Fruit fly (Drosophila melanogaster) whole organism, embryonic: ENCODE results near the gene CG42852.
A peak's percentile ranks its signal among the peaks of the same experiment; 100 is the strongest.

Experiments
- CG10267 ChIP-seq: fragments of 200-800 bp; sonication (Bioruptor generic); optimal IDR thresholded peaks from 2 replicates; lab custom pipeline; 2018; ENCODE audit warnings: missing biosample characterization, mild to moderate bottlenecking, missing genetic modification characterization, moderate library complexity
- CG1647 ChIP-seq: fragments of 200-800 bp; sonication (Bioruptor generic); optimal IDR thresholded peaks from 3 replicates; lab custom pipeline; 2016; ENCODE audit warnings: missing biosample characterization, missing genetic modification characterization
- CG17359 ChIP-seq: fragments of 200-800 bp; sonication (Bioruptor generic); optimal IDR thresholded peaks from 3 replicates; lab custom pipeline; 2018; ENCODE audit warnings: missing biosample characterization, mild to moderate bottlenecking, missing genetic modification characterization, moderate library complexity
- CG17568 ChIP-seq: fragments of 200-800 bp; sonication (Bioruptor generic); optimal IDR thresholded peaks from 2 replicates; lab custom pipeline; 2018; ENCODE audit warnings: missing biosample characterization, mild to moderate bottlenecking, missing genetic modification characterization, moderate library complexity
- CG18599 ChIP-seq: fragments of 200-800 bp; sonication (Bioruptor generic); optimal IDR thresholded peaks from 3 replicates; lab custom pipeline; 2017; ENCODE audit warnings: missing biosample characterization, missing genetic modification characterization, mild to moderate bottlenecking, moderate library complexity, missing genetic modification reagents
- CG2116 ChIP-seq: fragments of 200-800 bp; sonication (Bioruptor generic); optimal IDR thresholded peaks from 3 replicates; lab custom pipeline; 2018; ENCODE audit warnings: missing biosample characterization, mild to moderate bottlenecking, missing genetic modification characterization
- CG2120 ChIP-seq: fragments of 200-800 bp; sonication (Bioruptor generic); optimal IDR thresholded peaks from 3 replicates; lab custom pipeline; 2016; ENCODE audit warnings: missing biosample characterization, missing genetic modification characterization
- CG3847 ChIP-seq: fragments of 200-800 bp; sonication (Bioruptor generic); IDR thresholded peaks from 2 replicates; pipeline ENCODE4 v1.3.6; 2022; ENCODE audit warnings: missing biosample characterization, missing genetic modification characterization
- CG42726 ChIP-seq: fragments of 200-800 bp; sonication (Bioruptor generic); IDR thresholded peaks from 2 replicates; pipeline ENCODE4 v1.3.6; 2022; ENCODE audit warnings: missing biosample characterization, missing genetic modification characterization; ENCODE audit not compliant: partially characterized antibody
- CG5180 ChIP-seq: fragments of 200-800 bp; sonication (Bioruptor generic); optimal IDR thresholded peaks from 3 replicates; lab custom pipeline; 2017; ENCODE audit warnings: missing biosample characterization, missing genetic modification characterization, mild to moderate bottlenecking, moderate library complexity, missing genetic modification reagents
- CG7745 ChIP-seq: fragments of 200-800 bp; sonication (Bioruptor generic); optimal IDR thresholded peaks from 2 replicates; lab custom pipeline; 2018; ENCODE audit warnings: missing biosample characterization, mild to moderate bottlenecking, missing genetic modification characterization, moderate library complexity
- CG7928 ChIP-seq: fragments of 200-800 bp; sonication (Bioruptor generic); optimal IDR thresholded peaks from 2 replicates; lab custom pipeline; 2017; ENCODE audit warnings: missing biosample characterization, mild to moderate bottlenecking, missing genetic modification characterization
- CG7963 ChIP-seq: fragments of 200-800 bp; sonication (Bioruptor generic); IDR thresholded peaks from 3 replicates; pipeline ENCODE4 v1.3.6; 2022; ENCODE audit warnings: missing biosample characterization, missing genetic modification characterization; ENCODE audit not compliant: partially characterized antibody
- CG8281 ChIP-seq: fragments of 200-800 bp; sonication (Bioruptor generic); optimal IDR thresholded peaks from 2 replicates; lab custom pipeline; 2018; ENCODE audit warnings: missing biosample characterization, mild to moderate bottlenecking, missing genetic modification characterization, moderate library complexity
- CG8290 ChIP-seq, 3 experiments: fragments of 200-800 bp; sonication (Bioruptor generic); optimal IDR thresholded peaks; 2 replicates each; lab custom pipeline; 2016 to 2019; ENCODE audit warnings: missing biosample characterization in 3 of 3, missing genetic modification characterization in 3 of 3, mild to moderate bottlenecking in 2 of 3, moderate library complexity in 1 of 3
- Deaf1 ChIP-seq: fragments of 200-800 bp; optimal IDR thresholded peaks from 3 replicates; lab custom pipeline; 2019; ENCODE audit warnings: missing biosample characterization, mild to moderate bottlenecking, missing genetic modification characterization, moderate library complexity
- Dfd ChIP-seq, 2 experiments: fragments of >200 bp; optimal IDR thresholded peaks; 2 replicates each; lab custom pipeline; 2017; ENCODE audit warnings: missing biosample characterization in 2 of 2, missing genetic modification characterization in 2 of 2
- Dll ChIP-seq: fragments of 200-800 bp; sonication (Bioruptor generic); IDR thresholded peaks from 4 replicates; pipeline ENCODE4 v1.3.6; 2022; ENCODE audit warnings: missing biosample characterization, missing genetic modification characterization; ENCODE audit not compliant: partially characterized antibody
- Doc3 ChIP-seq: fragments of 200-800 bp; sonication (Bioruptor generic); IDR thresholded peaks from 3 replicates; pipeline ENCODE4 v1.3.6; 2022; ENCODE audit warnings: missing biosample characterization, missing genetic modification characterization; ENCODE audit not compliant: partially characterized antibody
- Drgx ChIP-seq: fragments of 200-800 bp; sonication (Bioruptor generic); IDR thresholded peaks from 2 replicates; pipeline ENCODE4 v1.3.6; 2022; ENCODE audit warnings: missing biosample characterization, missing genetic modification characterization
- E2f1 ChIP-seq: fragments of 200-800 bp; sonication (Bioruptor generic); IDR thresholded peaks from 2 replicates; pipeline ENCODE4 v1.3.6; 2022; ENCODE audit warnings: missing biosample characterization, missing genetic modification characterization
- HLH4C ChIP-seq: fragments of 200-800 bp; sonication (Bioruptor generic); IDR thresholded peaks from 3 replicates; pipeline ENCODE4 v1.3.6; 2022; ENCODE audit warnings: missing biosample characterization, missing genetic modification characterization; ENCODE audit not compliant: partially characterized antibody
- Med ChIP-seq: fragments of 200-800 bp; sonication (Bioruptor generic); peaks from one replicate; lab custom pipeline; 2016; ENCODE audit warnings: missing biosample characterization, missing genetic modification characterization, mild to moderate bottlenecking, inconsistent platforms, moderate library complexity
- NfI ChIP-seq: fragments of 200-800 bp; sonication (Bioruptor generic); optimal IDR thresholded peaks from 3 replicates; lab custom pipeline; 2018; ENCODE audit warnings: missing biosample characterization, mild to moderate bottlenecking, missing genetic modification characterization, moderate library complexity
- Stat92E ChIP-seq, 3 experiments: fragments of >200 bp in 2 of 3; fragments of 200-800 bp in 1 of 3; sonication (Bioruptor generic) in 1 of 3; optimal IDR thresholded peaks; 2 replicates each; lab custom pipeline; 2017 to 2019; ENCODE audit warnings: missing biosample characterization in 3 of 3, missing genetic modification characterization in 3 of 3, mild to moderate bottlenecking in 1 of 3, moderate library complexity in 1 of 3
- amos ChIP-seq: fragments of 200-800 bp; sonication (Bioruptor generic); IDR thresholded peaks from 2 replicates; pipeline ENCODE4 v1.3.6; 2022; ENCODE audit warnings: missing biosample characterization, missing genetic modification characterization; ENCODE audit not compliant: partially characterized antibody
- bcd ChIP-seq: fragments of 200-800 bp; sonication (Bioruptor generic); optimal IDR thresholded peaks from 2 replicates; lab custom pipeline; 2017; ENCODE audit warnings: missing biosample characterization, mild to moderate bottlenecking, missing genetic modification characterization
- chif ChIP-seq, 2 experiments: fragments of 200-800 bp; sonication (Bioruptor generic); optimal IDR thresholded peaks; 3 replicates each; lab custom pipeline; 2016; ENCODE audit warnings: missing biosample characterization in 2 of 2, missing genetic modification characterization in 2 of 2
- corto ChIP-seq: fragments of 200-800 bp; sonication (Bioruptor generic); optimal IDR thresholded peaks from 2 replicates; lab custom pipeline; 2016; ENCODE audit warnings: missing biosample characterization, mild to moderate bottlenecking, missing genetic modification characterization, moderate library complexity
- crol ChIP-seq: fragments of 200-800 bp; sonication (Bioruptor generic); IDR thresholded peaks from 2 replicates; pipeline ENCODE4 v1.3.6; 2022; ENCODE audit warnings: missing biosample characterization, missing genetic modification characterization
- dm ChIP-seq: fragments of 200-800 bp; sonication (Bioruptor generic); optimal IDR thresholded peaks from 3 replicates; lab custom pipeline; 2016; ENCODE audit warnings: missing biosample characterization, missing genetic modification characterization
- ftz-f1 ChIP-seq: fragments of 200-800 bp; sonication (Bioruptor generic); optimal IDR thresholded peaks from 2 replicates; lab custom pipeline; 2016; ENCODE audit warnings: missing biosample characterization, missing genetic modification characterization
- hkb ChIP-seq, 2 experiments: fragments of 200-800 bp in 1 of 2; fragments of >200 bp in 1 of 2; sonication (Bioruptor generic) in 1 of 2; IDR thresholded peaks in 1 of 2; optimal IDR thresholded peaks in 1 of 2; 2 replicates each; pipeline versions ENCODE4 v1.3.6 to Lab custom; 2017 to 2022; ENCODE audit warnings: missing biosample characterization in 1 of 2, missing genetic modification characterization in 1 of 2
- ind ChIP-seq: fragments of 200-800 bp; sonication (Bioruptor generic); optimal IDR thresholded peaks from 3 replicates; lab custom pipeline; 2016; ENCODE audit warnings: missing biosample characterization, missing genetic modification characterization
- lbe ChIP-seq: fragments of 200-800 bp; sonication (Bioruptor generic); optimal IDR thresholded peaks from 2 replicates; lab custom pipeline; 2016; ENCODE audit warnings: missing biosample characterization, mild to moderate bottlenecking, missing genetic modification characterization
- nerfin-1 ChIP-seq: fragments of 200-800 bp; sonication (Bioruptor generic); optimal IDR thresholded peaks from 3 replicates; lab custom pipeline; 2019; ENCODE audit warnings: missing biosample characterization, mild to moderate bottlenecking, missing genetic modification characterization, moderate library complexity
- nom ChIP-seq: fragments of 200-800 bp; sonication (Bioruptor generic); optimal IDR thresholded peaks from 2 replicates; lab custom pipeline; 2017; ENCODE audit warnings: missing biosample characterization, missing genetic modification characterization, mild to moderate bottlenecking, moderate library complexity, missing genetic modification reagents
- prd ChIP-seq, 3 experiments: fragments of >200 bp in 2 of 3; fragments of 200-800 bp in 1 of 3; sonication (Bioruptor generic) in 1 of 3; optimal IDR thresholded peaks in 2 of 3; IDR thresholded peaks in 1 of 3; 2 replicates in 2 of 3; 3 replicates in 1 of 3; pipeline versions ENCODE4 v1.3.6 to Lab custom; 2017 to 2022; ENCODE audit warnings: missing biosample characterization in 1 of 3, missing genetic modification characterization in 1 of 3
- row ChIP-seq: fragments of 200-800 bp; sonication (Bioruptor generic); IDR thresholded peaks from 3 replicates; pipeline ENCODE4 v1.3.6; 2022; ENCODE audit warnings: missing biosample characterization, missing genetic modification characterization
- sens ChIP-seq: fragments of 200-800 bp; sonication (Bioruptor generic); peaks from one replicate; lab custom pipeline; 2016; ENCODE audit warnings: missing biosample characterization, missing genetic modification characterization
- slbo ChIP-seq: fragments of 200-800 bp; sonication (Bioruptor generic); IDR thresholded peaks from 2 replicates; pipeline ENCODE4 v1.3.6; 2022; ENCODE audit warnings: missing biosample characterization, missing genetic modification characterization
- tap ChIP-seq: fragments of 200-800 bp; optimal IDR thresholded peaks from 3 replicates; lab custom pipeline; 2019; ENCODE audit warnings: missing biosample characterization, mild to moderate bottlenecking, missing genetic modification characterization, moderate library complexity
- twi ChIP-seq: fragments of 200-800 bp; optimal IDR thresholded peaks from 2 replicates; lab custom pipeline; 2019; ENCODE audit warnings: missing biosample characterization, mild to moderate bottlenecking, missing genetic modification characterization, moderate library complexity
- vvl ChIP-seq: fragments of 200-800 bp; sonication (Bioruptor generic); IDR thresholded peaks from 2 replicates; pipeline ENCODE4 v1.3.6; 2022; ENCODE audit warnings: missing biosample characterization, missing genetic modification characterization

The CG42852 gene

dm6 chr3L:16786728-16787127 lies 31.4 kb downstream of the CG42852 start, which contains the start of gene eIF3e (continued):
- TF ChIP-seq amos (GFP tag; lab: Robert Waterston, UW) (peak; percentile 22; the same call in 1 of the 2 replicates), ftz-f1 (GFP tag; lab: Kevin White, UChicago) (peak; percentile 77), Dll (GFP tag; lab: Robert Waterston, UW) (peak; percentile 54; the same call in 1 of the 4 replicates), CG2116 (GFP tag; lab: Kevin White, UChicago) (peak; percentile 22), CG42726 (0 out of 2 replicates have a peak, but pooled peaks have one; percentile 21), dm (GFP tag; lab: Kevin White, UChicago) (peak; percentile 57), CG10267 (no peak)

DNA sequence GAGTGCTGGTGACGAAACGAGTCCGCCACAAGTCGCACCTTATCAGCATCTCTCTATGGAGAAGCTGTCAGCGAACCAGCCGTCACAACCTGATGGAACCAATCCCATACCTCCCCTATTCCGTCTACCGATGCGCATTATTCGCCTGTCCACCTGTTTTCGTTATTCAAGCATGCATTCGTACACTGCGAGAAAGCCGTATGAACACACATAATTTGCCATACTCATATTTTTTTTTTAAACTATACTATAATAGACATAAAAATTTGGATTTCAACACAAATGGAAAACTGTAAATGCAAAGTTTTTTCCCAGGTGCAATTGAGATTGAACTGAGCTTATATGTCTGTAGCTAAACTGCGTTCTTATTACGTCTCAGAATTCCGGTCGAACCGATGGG lies 41.3 kb downstream of the CG42852 start:
- TF ChIP-seq E2f1 (GFP tag; lab: Robert Waterston, UW) (0 out of 2 replicates have a peak, but pooled peaks have one; percentile 13), Deaf1 (tag; lab: Kevin White, UChicago) (no peak), slbo (GFP tag; lab: Robert Waterston, UW) (peak; percentile 29; the same call in 1 of the 2 replicates), vvl (GFP tag; lab: Robert Waterston, UW) (peak; percentile 40), HLH4C (GFP tag; lab: Robert Waterston, UW) (no peak), prd (optimal IDR thresholded peaks at IDR 0.05; lab: Kevin White, UChicago) (no peak), prd (GFP tag; IDR thresholded peaks at IDR 0.05; lab: Robert Waterston, UW) (0 out of 3 replicates have a peak, but pooled peaks have one; percentile 4), CG8290 (GFP tag; optimal IDR thresholded peaks at IDR 0.05; lab: Kevin White, UChicago) (no peak), CG8290 (tag; optimal IDR thresholded peaks at IDR 0.05; lab: Kevin White, UChicago) (no peak), lbe (GFP tag; lab: Kevin White, UChicago) (peak; percentile 63), Drgx (GFP tag; lab: Robert Waterston, UW) (peak; percentile 64; the same call in 1 of the 2 replicates), CG17359 (peak; percentile 5), bcd (GFP tag; lab: Kevin White, UChicago) (no peak), NfI (GFP tag; lab: Kevin White, UChicago) (peak; percentile 14), CG7928 (no peak), Dfd (GFP tag; optimal IDR thresholded peaks at IDR 0.05; lab: Kevin White, UChicago) (no peak), CG7963 (GFP tag; lab: Robert Waterston, UW) (no peak), hkb (optimal IDR thresholded peaks at IDR 0.05; lab: Kevin White, UChicago) (no peak), hkb (GFP tag; IDR thresholded peaks at IDR 0.05; lab: Robert Waterston, UW) (0 out of 2 replicates have a peak, but pooled peaks have one; percentile 29), crol (GFP tag; lab: Robert Waterston, UW) (no peak), tap (no peak), CG3847 (GFP tag; lab: Robert Waterston, UW) (no peak), CG5180 (GFP tag; lab: Kevin White, UChicago) (peak; percentile 35), chif (GFP tag; optimal IDR thresholded peaks at IDR 0.05; lab: Kevin White, UChicago) (peak in 1 of 2 experiments; percentile 16), Med (peak; percentile 76), CG2120 (peak; percentile 8), ind (no peak), twi (tag; lab: Kevin White, UChicago) (no peak), nom (peak; percentile 40), nerfin-1 (tag; lab: Kevin White, UChicago) (no peak), Doc3 (no peak), Stat92E (GFP tag; optimal IDR thresholded peaks at IDR 0.05; lab: Kevin White, UChicago) (no peak), sens (GFP tag; lab: Kevin White, UChicago) (peak; percentile 52), CG7745 (tag; lab: Kevin White, UChicago) (no peak), corto (GFP tag; lab: Kevin White, UChicago) (peak; percentile 73), Dll (GFP tag; lab: Robert Waterston, UW) (no peak), CG1647 (no peak), row (GFP tag; lab: Robert Waterston, UW) (0 out of 3 replicates have a peak, but pooled peaks have one; percentile 35), CG18599 (no peak), CG8281 (tag; lab: Kevin White, UChicago) (no peak), CG17568 (GFP tag; lab: Kevin White, UChicago) (no peak)
- TF ChIP-seq, all 482 proteins: peak for 17
